Worm (Caenorhabditis elegans): ENCODE results near the gene ife-4.

ce11 chrX:1119305-1119704 is 15.3 kb downstream of the ife-4 start, which contains the start of gene C05D9.7:
- TF ChIP-seq him-1 (tag; optimal IDR thresholded peaks at IDR 0.05) (no peak), W03F9.2 (tag; optimal IDR thresholded peaks at IDR 0.05) (no peak)

All from whole organism, L4/young adult.